Fruit fly (Drosophila melanogaster): ENCODE data around the gene CG4496.

CG4496 gene

DNA sequence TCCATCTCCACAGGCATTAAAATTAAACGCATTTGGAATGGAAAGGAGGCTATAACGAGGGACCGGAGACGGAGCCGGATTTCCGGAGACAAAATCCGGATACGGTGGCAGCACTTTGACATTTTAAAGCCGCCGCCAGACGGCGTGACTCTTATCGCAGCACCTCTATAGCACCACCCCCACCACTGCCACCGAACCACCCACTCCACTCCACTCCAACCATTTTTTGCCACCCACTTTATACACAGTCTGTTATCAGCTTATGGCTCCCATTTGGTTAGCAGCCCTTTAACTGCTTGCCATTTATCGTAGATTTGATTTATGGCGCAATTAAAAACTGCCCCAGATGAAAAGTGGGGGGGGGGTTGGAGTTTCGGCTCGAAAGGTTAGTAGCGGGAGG lies 20.8 kb downstream of the CG4496 start (continued):
- TF ChIP-seq HHEX (GFP tag; optimal IDR thresholded peaks at IDR 0.05) = peak; percentile 7

DNA sequence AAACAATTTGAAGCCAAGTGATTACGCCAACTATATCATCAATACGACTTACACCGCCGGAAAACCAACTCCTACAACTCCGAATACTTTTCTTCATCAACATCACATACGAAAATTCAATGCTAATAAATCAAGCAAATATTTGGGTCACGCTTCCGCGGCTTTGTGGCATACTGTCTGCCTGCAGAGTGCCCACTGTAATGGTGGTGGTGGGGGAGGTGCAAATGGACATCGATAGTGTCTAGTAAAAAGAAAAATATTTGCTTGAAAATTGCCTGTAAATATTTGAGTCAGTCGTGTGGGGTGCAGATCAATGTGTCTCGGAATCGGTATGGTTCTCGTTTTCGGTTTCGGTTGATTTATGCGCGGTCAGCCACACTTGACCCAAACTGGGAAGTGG lies 24.0 kb downstream of the CG4496 start:
- no peak for TF ChIP-seq CG8290 (GFP tag; optimal IDR thresholded peaks at IDR 0.05)
- peak in 1 of 2 experiments; percentile 6 for TF ChIP-seq CG8290 (tag; optimal IDR thresholded peaks at IDR 0.05)
- TF ChIP-seq otp (GFP tag; IDR thresholded peaks at IDR 0.05) = 0 out of 3 replicates have a peak, but pooled peaks have one; percentile 42
- TF ChIP-seq CG2678 (tag; optimal IDR thresholded peaks at IDR 0.05) = peak; percentile 22
- TF ChIP-seq stwl (tag; optimal IDR thresholded peaks at IDR 0.05) = no peak
- TF ChIP-seq CG16813 (GFP tag; IDR thresholded peaks at IDR 0.05; ENCODE audit: partially characterized antibody) = no peak
- TF ChIP-seq dmrt99B (tag; optimal IDR thresholded peaks at IDR 0.05) = peak; percentile 1
- TF ChIP-seq CG5180 (GFP tag; optimal IDR thresholded peaks at IDR 0.05) = peak; percentile 7
- peak; percentile 23 for TF ChIP-seq CG15696 (tag; optimal IDR thresholded peaks at IDR 0.05)
- no peak for TF ChIP-seq fru (optimal IDR thresholded peaks at IDR 0.05)
- TF ChIP-seq ATbp (GFP tag; optimal IDR thresholded peaks at IDR 0.05) = peak; percentile 31
- 0 out of 2 replicates have a peak, but pooled peaks have one; percentile 9 for TF ChIP-seq onecut (GFP tag; IDR thresholded peaks at IDR 0.05)
- TF ChIP-seq CG2875 (GFP tag; optimal IDR thresholded peaks at IDR 0.05) = peak; percentile 17
- peak; percentile 41 for TF ChIP-seq Med (GFP tag)
- peak; percentile 13 for TF ChIP-seq unpg (GFP tag; optimal IDR thresholded peaks at IDR 0.05)
- peak; percentile 13 for TF ChIP-seq CG1603 (tag; optimal IDR thresholded peaks at IDR 0.05)
- TF ChIP-seq CG4707 (GFP tag; optimal IDR thresholded peaks at IDR 0.05) = peak; percentile 2
- TF ChIP-seq unc-4 (GFP tag; IDR thresholded peaks at IDR 0.05; ENCODE audit: partially characterized antibody) = no peak
- TF ChIP-seq HLH3B (GFP tag; IDR thresholded peaks at IDR 0.05) = 0 out of 2 replicates have a peak, but pooled peaks have one; percentile 21
- peak; percentile 51 for TF ChIP-seq fd64A (GFP tag; optimal IDR thresholded peaks at IDR 0.05)
- TF ChIP-seq Blimp-1 (GFP tag; optimal IDR thresholded peaks at IDR 0.05) = peak; percentile 13
- no peak for TF ChIP-seq Poxn (GFP tag; IDR thresholded peaks at IDR 0.05)
- peak; percentile 52 for TF ChIP-seq D19A (tag; optimal IDR thresholded peaks at IDR 0.05)
- peak; percentile 25 for TF ChIP-seq gem (tag; optimal IDR thresholded peaks at IDR 0.05)
- TF ChIP-seq Ada2b (GFP tag; IDR thresholded peaks at IDR 0.05) = no peak
- TF ChIP-seq grau (tag; optimal IDR thresholded peaks at IDR 0.05) = peak; percentile 60
- no peak for TF ChIP-seq knrl (GFP tag; IDR thresholded peaks at IDR 0.05; ENCODE audit: partially characterized antibody)
- TF ChIP-seq Hr78 (GFP tag; optimal IDR thresholded peaks at IDR 0.05) = peak in 1 of 2 experiments; percentile 45
- TF ChIP-seq CG6813 (GFP tag; optimal IDR thresholded peaks at IDR 0.05) = peak; percentile 45
- peak; percentile 27 for TF ChIP-seq PHDP (tag; optimal IDR thresholded peaks at IDR 0.05)
- TF ChIP-seq CG18262 (tag; optimal IDR thresholded peaks at IDR 0.05) = peak; percentile 18
- TF ChIP-seq Awh (GFP tag; IDR thresholded peaks at IDR 0.05) = peak; percentile 45; the same call in 1 of the 2 replicates
- TF ChIP-seq Dfd (GFP tag; optimal IDR thresholded peaks at IDR 0.05) = no peak
- peak in 1 of 2 experiments; percentile 37 for TF ChIP-seq bsh (GFP tag; optimal IDR thresholded peaks at IDR 0.05)
- TF ChIP-seq MTF-1 (GFP tag; optimal IDR thresholded peaks at IDR 0.05; ENCODE audit: borderline replicate concordance) = peak; percentile 26
- peak; percentile 40 for TF ChIP-seq wek (GFP tag; optimal IDR thresholded peaks at IDR 0.05)
- TF ChIP-seq pan (optimal IDR thresholded peaks at IDR 0.05) = no peak
- TF ChIP-seq pan (GFP tag; optimal IDR thresholded peaks at IDR 0.05 in 1 of 2, IDR thresholded peaks at IDR 0.05 in 1 of 2) = peak in 1 of 2 experiments; percentile 8
- no peak for TF ChIP-seq HLH4C (GFP tag; IDR thresholded peaks at IDR 0.05; ENCODE audit: partially characterized antibody)
- TF ChIP-seq tin (GFP tag; optimal IDR thresholded peaks at IDR 0.05) = no peak
- TF ChIP-seq CG12071 (GFP tag; optimal IDR thresholded peaks at IDR 0.05) = peak; percentile 21
- TF ChIP-seq Xrp1 (GFP tag; IDR thresholded peaks at IDR 0.05) = peak; percentile 23; the same call in 1 of the 2 replicates

Data from whole organism, embryonic.